Worm (Caenorhabditis elegans) whole organism, L2 larva: ENCODE data around the gene mrpl-55.

Experiments used
- C34F6.9 ChIP-seq: fragments of 150-350 bp; optimal IDR thresholded peaks from 2 replicates; lab custom pipeline; 2014; ENCODE audit warnings: missing biosample characterization, missing genetic modification characterization
- R02D3.7 ChIP-seq: fragments of 150-350 bp; optimal IDR thresholded peaks from 2 replicates; lab custom pipeline; 2014; ENCODE audit warnings: missing biosample characterization, missing genetic modification characterization
- Y55F3AM.14 ChIP-seq: fragments of 200-800 bp; sonication (Bioruptor generic); optimal IDR thresholded peaks from 2 replicates; lab custom pipeline; 2018; ENCODE audit warnings: mild to moderate bottlenecking, missing genetic modification characterization, missing compliant biosample characterization
- alr-1 ChIP-seq: fragments of 150-350 bp; optimal IDR thresholded peaks from 2 replicates; lab custom pipeline; 2014; ENCODE audit warnings: missing biosample characterization, missing genetic modification characterization
- aly-2 ChIP-seq: fragments of 150-350 bp; optimal IDR thresholded peaks from 2 replicates; lab custom pipeline; 2014; ENCODE audit warnings: missing biosample characterization, missing genetic modification characterization
- blmp-1 ChIP-seq: sonication (generic microtip); optimal IDR thresholded peaks from 2 replicates; lab custom pipeline; 2017; ENCODE audit warnings: missing genetic modification characterization, mild to moderate bottlenecking, missing compliant biosample characterization, antibody characterized with exemption, moderate library complexity; ENCODE audit not compliant: insufficient read depth
- ceh-16 ChIP-seq: fragments of 150-350 bp; optimal IDR thresholded peaks from 2 replicates; lab custom pipeline; 2014; ENCODE audit warnings: missing biosample characterization, missing genetic modification characterization
- ceh-82 ChIP-seq: fragments of 150-350 bp; optimal IDR thresholded peaks from 2 replicates; lab custom pipeline; 2014; ENCODE audit warnings: missing biosample characterization, missing genetic modification characterization
- egl-27 ChIP-seq: sonication (generic microtip); optimal IDR thresholded peaks from 3 replicates; lab custom pipeline; 2017; ENCODE audit warnings: missing biosample characterization, missing genetic modification reagents, missing genetic modification characterization
- elt-3 ChIP-seq: sonication (generic microtip); optimal IDR thresholded peaks from 2 replicates; lab custom pipeline; 2017; ENCODE audit warnings: missing biosample characterization, missing genetic modification characterization
- lin-11 ChIP-seq: fragments of 150-350 bp; sonication (generic microtip); optimal IDR thresholded peaks from 2 replicates; lab custom pipeline; 2014; ENCODE audit warnings: missing biosample characterization, missing genetic modification characterization, inconsistent platforms, mixed read lengths
- lin-13 ChIP-seq: fragments of 150-350 bp; optimal IDR thresholded peaks from 2 replicates; lab custom pipeline; 2014; ENCODE audit warnings: missing biosample characterization, missing genetic modification reagents, missing genetic modification characterization
- lsy-2 ChIP-seq, 2 experiments: fragments of 150-350 bp in 1 of 2; sonication (generic microtip) in 1 of 2; optimal IDR thresholded peaks; 2 replicates each; lab custom pipeline; 2014 to 2017; ENCODE audit warnings: missing biosample characterization in 2 of 2, missing genetic modification characterization in 2 of 2
- mab-5 ChIP-seq: fragments of 150-350 bp; optimal IDR thresholded peaks from 2 replicates; lab custom pipeline; 2014; ENCODE audit warnings: missing biosample characterization, missing genetic modification characterization
- mbf-1 ChIP-seq: sonication (generic microtip); optimal IDR thresholded peaks from 2 replicates; lab custom pipeline; 2017; ENCODE audit warnings: missing biosample characterization, missing genetic modification characterization
- nhr-10 ChIP-seq: sonication (generic microtip); optimal IDR thresholded peaks from 2 replicates; lab custom pipeline; 2017; ENCODE audit warnings: missing biosample characterization, missing genetic modification characterization
- nhr-12 ChIP-seq: fragments of 150-350 bp; optimal IDR thresholded peaks from 2 replicates; lab custom pipeline; 2014; ENCODE audit warnings: missing biosample characterization, missing genetic modification characterization
- nhr-129 ChIP-seq: fragments of 150-350 bp; optimal IDR thresholded peaks from 2 replicates; lab custom pipeline; 2014; ENCODE audit warnings: missing biosample characterization, missing genetic modification characterization
- nhr-21 ChIP-seq: fragments of 150-350 bp; optimal IDR thresholded peaks from 2 replicates; lab custom pipeline; 2014; ENCODE audit warnings: missing biosample characterization, missing genetic modification characterization
- nhr-23 ChIP-seq: fragments of 150-350 bp; optimal IDR thresholded peaks from 2 replicates; lab custom pipeline; 2014; ENCODE audit warnings: missing biosample characterization, missing genetic modification reagents, missing genetic modification characterization
- nhr-25 ChIP-seq: fragments of 150-350 bp; sonication (generic microtip); optimal IDR thresholded peaks from 3 replicates; lab custom pipeline; 2014; ENCODE audit warnings: missing biosample characterization, missing genetic modification characterization
- nhr-6 ChIP-seq: fragments of 150-350 bp; optimal IDR thresholded peaks from 2 replicates; lab custom pipeline; 2014; ENCODE audit warnings: missing biosample characterization, missing genetic modification characterization
- nhr-77 ChIP-seq: fragments of 150-350 bp; optimal IDR thresholded peaks from 2 replicates; lab custom pipeline; 2014; ENCODE audit warnings: missing biosample characterization, missing genetic modification characterization
- peb-1 ChIP-seq: fragments of 150-350 bp; optimal IDR thresholded peaks from 2 replicates; lab custom pipeline; 2014; ENCODE audit warnings: missing biosample characterization, missing genetic modification characterization
- sma-3 ChIP-seq: sonication (generic microtip); optimal IDR thresholded peaks from 2 replicates; lab custom pipeline; 2016; ENCODE audit warnings: missing genetic modification reagents, missing genetic modification characterization, missing compliant biosample characterization
- snpc-4 ChIP-seq: fragments of 150-350 bp; optimal IDR thresholded peaks from 2 replicates; lab custom pipeline; 2014; ENCODE audit warnings: missing biosample characterization, missing genetic modification characterization
- unc-39 ChIP-seq: fragments of 150-350 bp; optimal IDR thresholded peaks from 2 replicates; lab custom pipeline; 2014; ENCODE audit warnings: missing biosample characterization, missing genetic modification characterization
- unc-62 ChIP-seq: fragments of 150-350 bp; optimal IDR thresholded peaks from 2 replicates; lab custom pipeline; 2014; ENCODE audit warnings: missing biosample characterization, missing genetic modification reagents, missing genetic modification characterization
- zag-1 ChIP-seq: fragments of 150-350 bp; optimal IDR thresholded peaks from 2 replicates; lab custom pipeline; 2014; ENCODE audit warnings: missing biosample characterization, missing genetic modification characterization
- ztf-11 ChIP-seq: sonication (generic microtip); optimal IDR thresholded peaks from 2 replicates; lab custom pipeline; 2017; ENCODE audit warnings: missing biosample characterization, missing genetic modification characterization

The mrpl-55 gene

DNA sequence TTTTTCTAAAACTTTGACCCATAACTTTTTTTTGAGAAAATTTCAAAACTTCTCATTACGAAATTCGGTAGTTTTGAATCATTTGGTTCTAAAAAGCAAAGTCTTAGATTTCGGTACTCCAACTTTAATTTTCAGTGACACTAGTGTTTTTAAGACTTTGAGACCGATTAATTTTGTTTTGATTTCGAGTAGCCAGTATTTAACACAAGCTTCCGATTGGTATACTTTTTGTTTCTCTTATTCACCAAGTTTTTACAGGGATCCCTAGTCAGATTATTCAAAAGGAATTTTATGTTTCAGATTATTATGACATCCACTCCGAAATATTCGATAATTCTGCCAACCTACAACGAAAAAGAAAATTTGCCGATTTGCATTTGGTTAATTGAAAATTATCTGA, 1.6 kb downstream of the mrpl-55 start, which contains the start of gene dpm-1:
Gene dpm-1 (plus strand): TSS at position 301 of the 400 bp plus-strand sequence.
- TF ChIP-seq nhr-129 (tag; lab: Kevin White, UChicago) (no peak), nhr-25 (tag; lab: Kevin White, UChicago) (no peak), lsy-2 (tag; optimal IDR thresholded peaks at IDR 0.05; lab: Kevin White, UChicago) (no peak), nhr-21 (tag; lab: Kevin White, UChicago) (no peak), zag-1 (no peak), snpc-4 (no peak), egl-27 (tag; lab: Kevin White, UChicago) (no peak), peb-1 (tag; lab: Kevin White, UChicago) (no peak), sma-3 (GFP tag; lab: Kevin White, UChicago) (no peak), ztf-11 (tag; lab: Kevin White, UChicago) (no peak), unc-39 (tag; lab: Kevin White, UChicago) (no peak), alr-1 (tag; lab: Kevin White, UChicago) (no peak), nhr-77 (tag; lab: Kevin White, UChicago) (no peak), aly-2 (tag; lab: Kevin White, UChicago) (no peak)
- TF ChIP-seq, all 48 proteins: peak for 0

DNA sequence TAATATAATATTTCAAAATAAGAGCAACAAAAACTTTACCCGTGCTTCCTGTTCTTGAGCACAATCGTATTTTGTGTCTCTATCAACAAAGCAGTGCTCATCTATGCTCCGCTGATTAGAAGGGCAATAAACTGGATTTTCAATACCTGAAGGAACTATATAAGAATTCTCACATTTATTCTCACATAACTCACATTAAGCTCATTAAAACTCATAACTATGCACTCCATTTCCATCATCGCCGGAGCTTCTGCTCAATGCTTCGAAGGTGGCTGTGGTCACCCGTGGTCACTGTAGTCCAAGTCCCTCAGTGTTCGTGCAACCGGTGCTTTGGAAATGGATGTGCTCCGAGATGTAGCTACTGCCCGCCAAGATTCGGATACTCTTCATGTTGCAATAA, 11.0 kb downstream of the mrpl-55 start, which contains the start of the genes Y66H1A.8 and M04G7.5:
Gene Y66H1A.8 (minus strand): TSS at position 101 of the 400 bp plus-strand sequence.
Gene M04G7.5 (plus strand): TSS at position 258 of the 400 bp plus-strand sequence.
- TF ChIP-seq lin-11 (no peak), unc-62 (no peak), R02D3.7 (tag; lab: Kevin White, UChicago) (no peak), nhr-6 (tag; lab: Kevin White, UChicago) (no peak), nhr-21 (tag; lab: Kevin White, UChicago) (no peak), nhr-77 (tag; lab: Kevin White, UChicago) (no peak), nhr-23 (tag; lab: Kevin White, UChicago) (no peak), elt-3 (tag; lab: Kevin White, UChicago) (no peak), aly-2 (tag; lab: Kevin White, UChicago) (no peak), nhr-129 (tag; lab: Kevin White, UChicago) (no peak), ceh-82 (tag; lab: Kevin White, UChicago) (no peak), ztf-11 (tag; lab: Kevin White, UChicago) (no peak), mbf-1 (no peak), nhr-12 (tag; lab: Kevin White, UChicago) (no peak), ceh-16 (tag; lab: Kevin White, UChicago) (no peak)
- TF ChIP-seq, all 48 proteins: peak for 0

DNA sequence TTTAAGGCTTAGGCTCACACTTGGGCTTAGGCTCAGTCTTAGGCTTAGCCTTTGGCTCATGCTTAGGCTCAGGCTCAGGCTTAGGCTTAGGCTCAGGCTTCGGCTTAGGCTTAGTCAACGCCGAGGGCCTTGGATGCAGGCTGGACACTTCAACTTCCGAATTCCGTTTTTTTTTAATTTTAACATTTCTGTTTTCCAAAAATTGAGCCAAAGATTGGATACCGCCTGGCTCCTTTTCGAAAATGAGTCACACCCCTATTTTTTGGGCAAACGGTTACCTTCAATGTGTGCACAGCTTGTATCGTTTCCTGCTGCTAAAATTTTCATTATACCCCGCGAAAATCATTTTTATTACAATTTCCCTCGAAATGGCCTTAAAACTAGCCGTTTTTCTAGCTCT, 11.7 kb downstream of the mrpl-55 start, which contains the start of gene M04G7.1:
Gene M04G7.1 (plus strand): TSS at position 301 of the 400 bp plus-strand sequence.
- no peak for TF ChIP-seq lin-13 (GFP tag; lab: Kevin White, UChicago)
- no peak for TF ChIP-seq sma-3 (GFP tag; lab: Kevin White, UChicago)

DNA sequence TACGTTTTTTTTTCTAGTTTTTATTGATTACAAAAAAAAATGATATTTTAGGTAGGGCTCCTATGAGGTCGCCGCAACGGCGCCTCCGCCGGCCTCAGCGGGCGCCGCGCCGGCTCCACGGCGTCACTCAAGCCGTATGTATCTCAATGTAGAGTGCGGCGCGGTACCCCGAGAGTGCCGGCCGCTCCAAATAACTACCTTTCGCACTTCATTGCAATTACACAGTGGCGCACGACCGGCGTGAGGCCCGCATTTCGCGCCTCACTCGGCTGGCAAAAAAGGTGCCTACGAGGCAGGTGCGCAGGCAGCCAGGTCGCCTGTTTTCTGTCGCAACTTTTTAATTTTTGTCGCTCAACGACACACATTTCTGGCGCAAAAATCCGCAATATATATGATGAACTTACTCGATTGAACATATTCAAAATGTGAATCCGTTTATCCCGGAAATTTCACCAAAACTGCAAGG, 16.9 kb downstream of the mrpl-55 start, which contains the start of gene M04G7.2:
Gene M04G7.2 (minus strand): TSS at position 416 of the 466 bp plus-strand sequence.
- TF ChIP-seq nhr-6 (tag; lab: Kevin White, UChicago), result no peak
- no peak for TF ChIP-seq blmp-1 (tag; lab: Kevin White, UChicago)
- TF ChIP-seq egl-27 (tag; lab: Kevin White, UChicago), result no peak
- TF ChIP-seq nhr-21 (tag; lab: Kevin White, UChicago), result no peak
- TF ChIP-seq ceh-16 (tag; lab: Kevin White, UChicago), result no peak
- no peak for TF ChIP-seq aly-2 (tag; lab: Kevin White, UChicago)
- TF ChIP-seq lin-13 (GFP tag; lab: Kevin White, UChicago), result no peak
- TF ChIP-seq nhr-10 (tag; lab: Kevin White, UChicago), result no peak
- TF ChIP-seq, all 48 proteins: peak for 0

DNA sequence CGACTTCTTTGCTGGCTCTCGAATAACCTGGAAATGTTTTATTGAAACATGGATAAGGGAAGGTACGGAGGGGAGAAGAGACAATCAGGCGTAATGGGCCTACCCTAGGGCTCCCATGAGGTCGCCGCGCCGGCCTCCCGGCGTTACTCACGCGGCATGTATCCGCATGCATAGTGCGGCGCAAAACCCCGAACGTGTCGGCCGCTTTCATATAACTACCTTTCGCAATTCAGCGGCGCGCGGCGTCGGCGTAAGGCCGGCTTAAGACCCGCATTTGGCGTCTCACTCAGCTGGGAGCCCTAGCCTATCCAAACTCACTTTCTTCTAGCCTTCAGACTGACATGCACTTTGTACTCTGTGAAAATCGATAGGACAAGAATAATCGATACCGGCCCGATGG, 18.3 kb downstream of the mrpl-55 start:
- no peak for TF ChIP-seq zag-1
- no peak for TF ChIP-seq Y55F3AM.14 (GFP tag; lab: Kevin White, UChicago)
- TF ChIP-seq lin-13 (GFP tag; lab: Kevin White, UChicago), result no peak

DNA sequence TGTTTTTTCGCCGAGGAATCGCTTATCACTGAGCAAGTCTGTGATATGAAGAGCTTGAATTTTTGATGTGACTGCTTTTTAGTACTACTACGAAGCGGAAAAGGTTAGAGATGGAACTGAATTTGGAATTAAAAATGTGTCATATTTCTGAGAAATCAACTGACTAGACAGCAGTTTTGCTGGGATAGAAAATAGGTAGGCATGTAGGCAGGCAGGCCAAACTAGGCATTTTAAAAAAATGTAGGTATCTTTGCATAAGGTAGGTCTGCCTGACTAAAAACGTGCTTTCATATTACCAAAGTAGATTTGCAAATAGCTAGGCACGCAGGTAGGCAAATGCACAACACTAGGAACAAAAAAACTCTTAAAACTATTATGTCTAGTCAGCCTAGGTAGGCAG, 22.8 kb downstream of the mrpl-55 start:
- TF ChIP-seq ceh-82 (tag; lab: Kevin White, UChicago) (no peak), nhr-25 (tag; lab: Kevin White, UChicago) (no peak), nhr-21 (tag; lab: Kevin White, UChicago) (no peak), elt-3 (tag; lab: Kevin White, UChicago) (no peak), C34F6.9 (no peak), lin-11 (no peak), mab-5 (tag; lab: Kevin White, UChicago) (no peak), nhr-129 (tag; lab: Kevin White, UChicago) (no peak)
